Fruit fly (Drosophila melanogaster) whole organism, prepupa: ENCODE measurements around the gene ND-24L.

ENCODE experiments used
- CG10631 ChIP-seq: fragments of 200-800 bp; sonication (Bioruptor generic); optimal IDR thresholded peaks from 2 replicates; lab custom pipeline; 2016; ENCODE audit warnings: missing biosample characterization, missing genetic modification characterization
- CG16779 ChIP-seq: fragments of 200-800 bp; sonication (Bioruptor generic); optimal IDR thresholded peaks from 3 replicates; lab custom pipeline; 2017; ENCODE audit warnings: missing biosample characterization, mild to moderate bottlenecking, missing genetic modification characterization
- CG3919 ChIP-seq: fragments of 200-800 bp; sonication (Bioruptor generic); optimal IDR thresholded peaks from 3 replicates; lab custom pipeline; 2016; ENCODE audit warnings: missing biosample characterization, missing genetic modification characterization
- CG4318 ChIP-seq: fragments of 200-800 bp; sonication (Bioruptor generic); optimal IDR thresholded peaks from 3 replicates; lab custom pipeline; 2017; ENCODE audit warnings: missing biosample characterization, mild to moderate bottlenecking, missing genetic modification characterization
- CG8119 ChIP-seq: fragments of 200-800 bp; sonication (Bioruptor generic); IDR thresholded peaks from 3 replicates; pipeline ENCODE4 v1.3.6; 2022; ENCODE audit warnings: missing biosample characterization, missing genetic modification characterization
- Ets21C ChIP-seq: fragments of 200-800 bp; sonication (Bioruptor generic); optimal IDR thresholded peaks from 3 replicates; lab custom pipeline; 2016; ENCODE audit warnings: missing biosample characterization, missing genetic modification characterization
- Ets96B ChIP-seq: fragments of 200-800 bp; optimal IDR thresholded peaks from 2 replicates; lab custom pipeline; 2019; ENCODE audit warnings: missing biosample characterization, mild to moderate bottlenecking, missing genetic modification characterization, moderate library complexity
- Lpt ChIP-seq: fragments of 200-800 bp; sonication (Bioruptor generic); optimal IDR thresholded peaks from 3 replicates; lab custom pipeline; 2016; ENCODE audit warnings: missing biosample characterization, missing genetic modification characterization
- OdsH ChIP-seq: fragments of 200-800 bp; sonication (Bioruptor generic); optimal IDR thresholded peaks from 3 replicates; lab custom pipeline; 2016; ENCODE audit warnings: missing biosample characterization, missing genetic modification characterization
- Sox14 ChIP-seq: fragments of 200-800 bp; sonication (Bioruptor generic); optimal IDR thresholded peaks from 3 replicates; lab custom pipeline; 2016; ENCODE audit warnings: missing biosample characterization, missing genetic modification characterization
- lz ChIP-seq: fragments of 200-800 bp; sonication (Bioruptor generic); optimal IDR thresholded peaks from 3 replicates; lab custom pipeline; 2016; ENCODE audit warnings: missing biosample characterization, missing genetic modification characterization
- salr ChIP-seq, 2 experiments: fragments of 200-800 bp; sonication (Bioruptor generic); optimal IDR thresholded peaks; 3 replicates each; lab custom pipeline; 2016 to 2018; ENCODE audit warnings: missing biosample characterization in 2 of 2, missing genetic modification characterization in 2 of 2, mild to moderate bottlenecking in 1 of 2
- ss ChIP-seq, 2 experiments: fragments of 200-800 bp; sonication (Bioruptor generic); optimal IDR thresholded peaks; 2 replicates in 1 of 2; 3 replicates in 1 of 2; lab custom pipeline; 2017 to 2018; ENCODE audit warnings: mild to moderate bottlenecking in 2 of 2, missing biosample characterization in 2 of 2, missing genetic modification characterization in 2 of 2, moderate library complexity in 1 of 2

- TF ChIP-seq CG16779 (tag; lab: Kevin White, UChicago) (no peak), Lpt (GFP tag; lab: Kevin White, UChicago) (no peak), OdsH (GFP tag; lab: Kevin White, UChicago) (no peak), CG3919 (GFP tag; lab: Kevin White, UChicago) (no peak), lz (GFP tag; lab: Kevin White, UChicago) (no peak), CG8119 (GFP tag; lab: Robert Waterston, UW) (no peak), Ets96B (tag; lab: Kevin White, UChicago) (no peak), ss (GFP tag; optimal IDR thresholded peaks at IDR 0.05; lab: Kevin White, UChicago) (no peak), CG4318 (GFP tag; lab: Kevin White, UChicago) (no peak), CG10631 (no peak), Sox14 (GFP tag; lab: Kevin White, UChicago) (no peak), salr (GFP tag; optimal IDR thresholded peaks at IDR 0.05; lab: Kevin White, UChicago) (no peak), Ets21C (no peak)
These were observed 32.2 kb upstream of the ND-24L start for dm6 chr3L:17352812-17353211.
